Fruit fly (Drosophila melanogaster): ENCODE results near the gene CG31457.
A peak's percentile ranks its signal among the peaks of the same experiment; 100 is the strongest.

The CG31457 gene

DNA sequence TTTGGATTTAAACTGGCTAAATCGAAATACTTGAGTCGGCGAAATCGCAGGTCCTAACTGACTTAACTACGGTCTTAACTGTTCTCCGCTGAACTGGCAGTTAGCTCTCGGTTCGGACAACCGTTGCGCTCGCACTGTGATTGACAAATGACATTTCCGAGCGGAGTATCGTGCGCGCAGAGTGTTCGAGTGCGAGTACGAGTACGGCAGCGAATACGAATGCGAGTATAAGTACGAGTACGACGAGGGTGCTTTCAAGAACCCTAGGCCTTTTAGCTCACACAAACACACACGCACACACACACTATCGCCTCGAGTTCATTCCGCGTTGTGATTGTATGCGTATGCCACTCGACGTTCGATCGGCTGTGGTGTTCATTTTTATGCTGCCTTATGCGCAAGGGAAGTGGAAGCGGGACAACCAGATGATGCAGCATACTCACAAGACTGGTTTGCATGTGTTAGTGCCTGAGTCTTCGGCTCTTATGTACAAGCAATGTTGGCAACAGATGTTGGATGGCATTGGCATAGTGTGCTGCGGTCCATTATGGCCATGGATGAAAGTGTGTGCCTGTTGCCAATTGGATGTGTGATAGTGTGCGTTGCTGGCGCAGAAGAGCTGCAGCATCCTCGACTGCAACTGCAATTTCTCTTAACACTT lies 14.0 kb upstream of the CG31457 start, which contains the start of gene hh (continued):
- TF ChIP-seq peb (GFP tag; IDR thresholded peaks at IDR 0.05) (no peak), unc-4 (GFP tag; IDR thresholded peaks at IDR 0.05; ENCODE audit: partially characterized antibody) (no peak), Bteb2 (GFP tag; optimal IDR thresholded peaks at IDR 0.05) (no peak), PHDP (tag; optimal IDR thresholded peaks at IDR 0.05) (no peak), lola (GFP tag; optimal IDR thresholded peaks at IDR 0.05) (no peak), CG15601 (tag; optimal IDR thresholded peaks at IDR 0.05) (no peak), CG9797 (GFP tag; optimal IDR thresholded peaks at IDR 0.05) (no peak), CG31224 (GFP tag; IDR thresholded peaks at IDR 0.05) (no peak), NC2α (GFP tag; optimal IDR thresholded peaks at IDR 0.05) (no peak), Oli (tag; optimal IDR thresholded peaks at IDR 0.05) (no peak), Ada2b (GFP tag; IDR thresholded peaks at IDR 0.05) (no peak), inv (GFP tag; IDR thresholded peaks at IDR 0.05; ENCODE audit: partially characterized antibody) (no peak), Hr3 (GFP tag; optimal IDR thresholded peaks at IDR 0.05) (no peak), CrebB (tag; optimal IDR thresholded peaks at IDR 0.05) (no peak), CG4328 (GFP tag; optimal IDR thresholded peaks at IDR 0.05) (no peak), CG31441 (GFP tag; IDR thresholded peaks at IDR 0.05) (no peak), ttk (GFP tag; IDR thresholded peaks at IDR 0.05) (no peak), CG13624 (GFP tag; optimal IDR thresholded peaks at IDR 0.05) (no peak), CG18011 (GFP tag; optimal IDR thresholded peaks at IDR 0.05) (no peak), D19A (tag; optimal IDR thresholded peaks at IDR 0.05) (no peak), jing (GFP tag; optimal IDR thresholded peaks at IDR 0.05) (no peak), gcm (GFP tag; optimal IDR thresholded peaks at IDR 0.05) (peak; percentile 43), CG10543 (GFP tag; optimal IDR thresholded peaks at IDR 0.05) (peak; percentile 21), dmrt11E (tag; optimal IDR thresholded peaks at IDR 0.05) (no peak), CG8924 (tag; optimal IDR thresholded peaks at IDR 0.05) (no peak), CG17385 (GFP tag; optimal IDR thresholded peaks at IDR 0.05) (no peak), Ets65A (GFP tag) (no peak), Vsx1 (GFP tag; optimal IDR thresholded peaks at IDR 0.05) (no peak), CG13296 (GFP tag; optimal IDR thresholded peaks at IDR 0.05) (no peak), HLHmδ (GFP tag; optimal IDR thresholded peaks at IDR 0.05) (no peak), CG17802 (tag; optimal IDR thresholded peaks at IDR 0.05) (no peak), Dref (GFP tag; IDR thresholded peaks at IDR 0.05) (no peak), Doc3 (GFP tag; IDR thresholded peaks at IDR 0.05; ENCODE audit: partially characterized antibody) (no peak), cwo (GFP tag; optimal IDR thresholded peaks at IDR 0.05) (no peak), Poxn (GFP tag; IDR thresholded peaks at IDR 0.05) (no peak), Dfd (GFP tag; optimal IDR thresholded peaks at IDR 0.05) (peak in 1 of 2 experiments; percentile 66), Xrp1 (GFP tag; IDR thresholded peaks at IDR 0.05) (no peak), NfI (GFP tag; optimal IDR thresholded peaks at IDR 0.05) (no peak), Hand (GFP tag; optimal IDR thresholded peaks at IDR 0.05) (no peak), CG10431 (GFP tag; optimal IDR thresholded peaks at IDR 0.05) (no peak), sqz (GFP tag; optimal IDR thresholded peaks at IDR 0.05) (no peak), insv (GFP tag; optimal IDR thresholded peaks at IDR 0.05) (peak in 1 of 2 experiments; percentile 71), disco-r (GFP tag; optimal IDR thresholded peaks at IDR 0.05) (no peak), repo (GFP tag; optimal IDR thresholded peaks at IDR 0.05) (no peak), h (optimal IDR thresholded peaks at IDR 0.05) (no peak), CG14441 (GFP tag; IDR thresholded peaks at IDR 0.05) (no peak), zen2 (GFP tag; IDR thresholded peaks at IDR 0.05; ENCODE audit: partially characterized antibody) (no peak), E2f2 (GFP tag; IDR thresholded peaks at IDR 0.05) (no peak), Ets97D (GFP tag; optimal IDR thresholded peaks at IDR 0.05) (no peak), nau (GFP tag; optimal IDR thresholded peaks at IDR 0.05) (no peak)
